Worm (Caenorhabditis elegans) whole organism, early embryonic: Measurements from ENCODE around the gene ZK262.2.

ENCODE experiments used
- B0310.2 ChIP-seq: sonication (generic microtip); optimal IDR thresholded peaks from 2 replicates; lab custom pipeline; 2016; ENCODE audit warnings: mild to moderate bottlenecking, missing genetic modification characterization, missing compliant biosample characterization
- ama-1 ChIP-seq: fragments of 150-350 bp; optimal IDR thresholded peaks from 2 replicates; lab custom pipeline; 2014
- pes-1 ChIP-seq: fragments of 200-800 bp; sonication (Bioruptor generic); IDR thresholded peaks from 2 replicates; pipeline ENCODE4 v1.3.6; 2022; ENCODE audit warnings: missing genetic modification reagents, missing genetic modification characterization, missing compliant biosample characterization
- sea-1 ChIP-seq: fragments of 200-800 bp; sonication (Bioruptor generic); conservative IDR thresholded peaks from 2 replicates; pipeline ENCODE4 v1.3.6; 2022; ENCODE audit warnings: missing genetic modification characterization, missing compliant biosample characterization
- tra-4 ChIP-seq: sonication (generic microtip); optimal IDR thresholded peaks from 2 replicates; lab custom pipeline; 2017; ENCODE audit warnings: missing genetic modification characterization, missing compliant biosample characterization

DNA sequence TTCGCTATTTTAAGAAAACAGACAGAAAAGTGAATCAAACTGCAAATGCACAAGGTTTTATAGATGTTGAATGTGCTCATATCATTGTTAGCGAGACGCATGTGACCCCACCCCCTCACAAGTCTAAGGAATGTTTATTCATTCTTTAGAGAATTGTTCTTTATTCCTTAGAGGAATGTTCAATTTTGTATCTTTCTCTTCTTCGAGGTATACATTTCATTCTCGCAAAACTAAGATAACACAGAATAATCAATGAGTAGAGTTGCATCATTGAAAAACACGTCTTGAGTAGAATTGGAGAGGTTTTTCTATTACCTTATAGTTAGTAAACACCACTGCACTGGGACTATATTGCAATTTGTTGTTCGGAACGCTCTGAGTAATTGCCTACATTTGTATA lies 22.2 kb upstream of the ZK262.2 start, which contains the start of gene ZK262.20:
- TF ChIP-seq ama-1 (no peak), pes-1 (GFP tag; lab: Robert Waterston, UW) (no peak), sea-1 (GFP tag; lab: Robert Waterston, UW) (no peak), tra-4 (no peak), B0310.2 (tag; lab: Kevin White, UChicago) (no peak)
